Worm (Caenorhabditis elegans): ENCODE results near the gene rnh-2.

rnh-2 gene

DNA sequence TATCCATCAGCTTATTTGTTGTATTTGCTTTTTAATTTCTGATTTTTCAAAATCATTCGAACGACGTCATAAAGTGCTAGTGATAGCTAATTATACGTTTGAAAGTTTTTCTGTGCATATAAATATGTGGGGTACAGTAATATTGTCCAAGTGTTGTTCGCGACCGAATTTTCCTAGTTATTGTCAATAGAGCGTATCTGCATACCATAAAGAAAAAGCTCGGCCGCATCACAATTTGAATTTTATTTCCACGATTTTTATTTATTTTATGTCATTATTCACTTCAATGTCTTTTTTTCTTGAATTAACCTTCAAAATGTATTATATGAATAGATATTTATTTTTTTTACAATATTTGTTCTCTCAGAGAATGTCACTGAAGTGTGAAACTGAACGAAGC lies at the start of gene rnh-2:
Gene rnh-2, plus strand, starts transcription at position 368 of the 400 bp plus-strand sequence.
- TF ChIP-seq cog-1 (tag; optimal IDR thresholded peaks at IDR 0.05) (peak; percentile 60), tab-1 (GFP tag; IDR thresholded peaks at IDR 0.05) (no peak), ref-1 (GFP tag; conservative IDR thresholded peaks at IDR 0.05) (no peak), flt-1 (GFP tag; IDR thresholded peaks at IDR 0.05) (0 out of 2 replicates have a peak, but pooled peaks have one; percentile 54), klf-2 (GFP tag; conservative IDR thresholded peaks at IDR 0.05) (no peak), med-1 (GFP tag; optimal IDR thresholded peaks at IDR 0.05; ENCODE audit: insufficient read depth) (no peak), T22C8.4 (GFP tag; IDR thresholded peaks at IDR 0.05) (no peak), ztf-29 (GFP tag; IDR thresholded peaks at IDR 0.05) (no peak), ztf-23 (GFP tag; IDR thresholded peaks at IDR 0.05) (peak; percentile 68)

DNA sequence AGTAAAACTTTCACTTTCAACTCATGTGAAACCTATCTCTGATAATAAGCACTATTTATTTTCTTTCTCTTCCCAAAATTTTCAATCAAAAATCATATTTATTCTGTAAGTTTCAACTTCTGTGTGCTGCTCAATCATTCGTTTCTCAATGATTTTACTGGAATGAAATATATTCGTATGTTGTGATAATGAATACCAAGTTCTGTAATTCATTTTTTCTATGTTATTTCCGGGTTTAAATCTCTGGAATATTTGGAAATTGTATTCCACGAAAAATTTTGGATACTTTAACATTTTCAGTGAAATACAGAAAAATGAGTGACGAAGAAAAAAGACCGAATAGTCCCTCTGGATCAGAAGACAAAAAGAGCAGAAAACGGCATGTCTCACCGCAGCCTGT lies 49.1 kb upstream of the rnh-2 start, which contains the start of gene M05D6.2:
Gene M05D6.2, plus strand, starts transcription at position 301 of the 400 bp plus-strand sequence.
- TF ChIP-seq klf-2 (GFP tag; conservative IDR thresholded peaks at IDR 0.05) (no peak), tab-1 (GFP tag; IDR thresholded peaks at IDR 0.05) (no peak), med-1 (GFP tag; optimal IDR thresholded peaks at IDR 0.05; ENCODE audit: insufficient read depth) (no peak), ref-1 (GFP tag; conservative IDR thresholded peaks at IDR 0.05) (no peak), flt-1 (GFP tag; IDR thresholded peaks at IDR 0.05) (no peak), T22C8.4 (GFP tag; IDR thresholded peaks at IDR 0.05) (no peak), ztf-23 (GFP tag; IDR thresholded peaks at IDR 0.05) (no peak), ztf-29 (GFP tag; IDR thresholded peaks at IDR 0.05) (no peak), cog-1 (tag; optimal IDR thresholded peaks at IDR 0.05) (no peak)

DNA sequence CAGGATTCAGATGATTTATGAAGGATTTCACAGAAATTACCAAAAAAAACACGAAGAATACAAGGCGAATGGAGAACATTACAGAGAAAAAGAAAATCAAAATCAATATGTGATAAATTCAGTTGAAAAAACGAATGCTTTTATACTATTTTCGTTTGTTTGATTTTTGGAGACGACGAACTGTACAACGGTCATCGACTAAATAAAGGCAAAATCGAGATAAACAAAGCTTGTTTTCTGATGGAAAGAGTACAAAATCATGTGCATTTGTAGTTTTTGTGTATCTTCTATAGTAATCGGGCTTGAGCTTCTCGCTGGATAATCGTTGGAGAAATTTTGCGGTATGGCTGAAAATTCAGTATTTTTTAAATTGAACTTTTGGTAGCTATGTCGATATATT lies 45.8 kb upstream of the rnh-2 start, which contains the start of gene M05D6.8:
Gene M05D6.8, minus strand, starts transcription at position 101 of the 400 bp plus-strand sequence.
- no peak for TF ChIP-seq klf-2 (GFP tag; conservative IDR thresholded peaks at IDR 0.05)
- TF ChIP-seq flt-1 (GFP tag; IDR thresholded peaks at IDR 0.05): no peak
- no peak for TF ChIP-seq tab-1 (GFP tag; IDR thresholded peaks at IDR 0.05)
- no peak for TF ChIP-seq ref-1 (GFP tag; conservative IDR thresholded peaks at IDR 0.05)
- no peak for TF ChIP-seq ztf-29 (GFP tag; IDR thresholded peaks at IDR 0.05)
- no peak for TF ChIP-seq med-1 (GFP tag; optimal IDR thresholded peaks at IDR 0.05; ENCODE audit: insufficient read depth)
- no peak for TF ChIP-seq cog-1 (tag; optimal IDR thresholded peaks at IDR 0.05)
- no peak for TF ChIP-seq ztf-23 (GFP tag; IDR thresholded peaks at IDR 0.05)
- TF ChIP-seq T22C8.4 (GFP tag; IDR thresholded peaks at IDR 0.05): no peak

DNA sequence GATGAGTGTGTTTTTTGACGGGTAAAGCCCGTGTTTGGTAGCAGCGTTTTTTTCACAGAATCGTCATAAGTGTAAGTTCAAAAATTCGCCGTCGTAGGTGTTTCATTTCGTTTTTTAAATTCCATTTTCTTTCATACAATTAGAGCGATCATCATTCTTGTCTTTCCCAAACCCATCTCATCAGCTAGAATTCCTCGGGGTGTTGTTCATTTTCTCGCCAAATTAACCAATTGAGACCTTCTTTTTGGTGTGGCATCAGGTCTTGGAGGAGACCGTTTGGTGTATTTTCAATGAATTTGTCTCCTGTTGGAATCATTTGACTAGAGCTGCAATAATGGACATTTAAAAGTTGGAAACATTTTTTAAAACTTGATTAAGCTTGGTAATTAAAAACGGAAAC lies 44.0 kb upstream of the rnh-2 start:
- TF ChIP-seq T22C8.4 (GFP tag; IDR thresholded peaks at IDR 0.05) (no peak), klf-2 (GFP tag; conservative IDR thresholded peaks at IDR 0.05) (no peak), med-1 (GFP tag; optimal IDR thresholded peaks at IDR 0.05; ENCODE audit: insufficient read depth) (no peak), flt-1 (GFP tag; IDR thresholded peaks at IDR 0.05) (no peak), ztf-29 (GFP tag; IDR thresholded peaks at IDR 0.05) (no peak), ztf-23 (GFP tag; IDR thresholded peaks at IDR 0.05) (no peak), ref-1 (GFP tag; conservative IDR thresholded peaks at IDR 0.05) (no peak)

DNA sequence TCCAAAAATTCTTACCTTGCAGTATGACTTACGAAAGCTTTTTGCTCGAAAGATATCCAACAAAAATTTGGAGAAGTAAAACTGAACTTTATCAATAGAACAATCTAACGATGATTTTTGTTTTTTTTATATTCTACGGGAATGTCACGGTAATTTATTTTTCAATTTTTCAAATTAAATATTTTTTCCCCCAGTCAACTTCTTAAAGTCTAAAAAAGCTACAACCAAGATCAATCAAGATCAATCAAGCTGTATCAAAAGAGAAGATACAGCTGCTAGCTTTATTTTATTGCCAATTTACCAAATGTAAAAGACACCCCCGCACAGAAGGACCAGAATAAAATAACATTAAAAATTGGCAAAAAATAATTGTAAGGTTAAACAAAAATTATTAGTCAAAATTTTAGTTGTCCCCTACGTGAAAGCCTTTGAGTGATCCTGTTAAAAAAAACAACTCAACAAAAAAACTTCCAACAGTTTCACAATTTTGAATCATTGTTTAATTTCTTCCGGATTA lies 41.6 kb upstream of the rnh-2 start, which contains the start of the genes M05D6.1 and M05D6.3:
Gene M05D6.1, minus strand, starts transcription at position 101 of the 517 bp plus-strand sequence.
Gene M05D6.3, plus strand, starts transcription at position 467 of the 517 bp plus-strand sequence.
- TF ChIP-seq ref-1 (GFP tag; conservative IDR thresholded peaks at IDR 0.05) (no peak), cog-1 (tag; optimal IDR thresholded peaks at IDR 0.05) (no peak), med-1 (GFP tag; optimal IDR thresholded peaks at IDR 0.05; ENCODE audit: insufficient read depth) (no peak), ztf-29 (GFP tag; IDR thresholded peaks at IDR 0.05) (no peak), klf-2 (GFP tag; conservative IDR thresholded peaks at IDR 0.05) (no peak), T22C8.4 (GFP tag; IDR thresholded peaks at IDR 0.05) (no peak), tab-1 (GFP tag; IDR thresholded peaks at IDR 0.05) (no peak), flt-1 (GFP tag; IDR thresholded peaks at IDR 0.05) (no peak), ztf-23 (GFP tag; IDR thresholded peaks at IDR 0.05) (no peak)

DNA sequence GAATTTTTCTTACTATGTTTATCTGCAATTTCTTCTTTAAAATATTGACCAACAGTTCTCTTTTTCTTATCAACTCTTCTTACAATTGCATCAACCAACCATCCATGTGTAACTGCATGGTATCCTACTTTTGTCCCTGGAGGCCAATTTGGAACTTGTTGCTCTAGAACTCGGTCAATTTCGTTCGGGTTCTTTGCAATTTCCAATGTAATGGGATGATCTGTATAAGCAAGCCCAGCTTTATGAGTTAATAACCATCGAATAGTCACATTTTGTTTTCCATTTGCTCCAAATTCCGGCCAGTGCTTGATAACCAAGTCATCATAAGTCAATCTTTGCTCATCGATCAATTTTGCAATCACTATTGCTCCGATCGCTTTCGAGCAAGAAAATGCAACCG lies 37.6 kb upstream of the rnh-2 start:
- TF ChIP-seq cog-1 (tag; optimal IDR thresholded peaks at IDR 0.05) (no peak), tab-1 (GFP tag; IDR thresholded peaks at IDR 0.05) (no peak), flt-1 (GFP tag; IDR thresholded peaks at IDR 0.05) (no peak), T22C8.4 (GFP tag; IDR thresholded peaks at IDR 0.05) (no peak), ztf-23 (GFP tag; IDR thresholded peaks at IDR 0.05) (no peak), klf-2 (GFP tag; conservative IDR thresholded peaks at IDR 0.05) (no peak), ref-1 (GFP tag; conservative IDR thresholded peaks at IDR 0.05) (no peak), ztf-29 (GFP tag; IDR thresholded peaks at IDR 0.05) (no peak)

DNA sequence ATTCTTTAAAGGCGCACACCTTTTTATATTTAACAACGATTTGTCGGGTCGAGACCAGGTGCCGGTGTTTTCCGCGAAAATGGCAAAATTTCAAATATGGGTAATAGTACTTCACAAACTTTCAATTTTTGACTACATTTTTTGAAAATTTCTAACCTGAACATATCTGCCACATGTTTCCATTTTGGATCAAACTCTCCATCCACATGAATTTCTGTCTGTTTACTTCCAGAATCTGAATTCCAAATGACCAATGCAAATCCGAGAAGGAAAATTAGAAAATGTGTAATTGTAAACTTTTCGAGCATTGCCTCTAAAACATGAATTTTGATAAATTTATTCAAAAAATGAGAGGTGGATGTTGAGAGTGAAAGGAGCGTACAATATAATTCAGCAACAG lies 36.8 kb upstream of the rnh-2 start, which contains the start of gene lact-4:
Gene lact-4, minus strand, starts transcription at position 313 of the 400 bp plus-strand sequence.
- TF ChIP-seq cog-1 (tag; optimal IDR thresholded peaks at IDR 0.05) (no peak), klf-2 (GFP tag; conservative IDR thresholded peaks at IDR 0.05) (no peak), ref-1 (GFP tag; conservative IDR thresholded peaks at IDR 0.05) (no peak), tab-1 (GFP tag; IDR thresholded peaks at IDR 0.05) (no peak), med-1 (GFP tag; optimal IDR thresholded peaks at IDR 0.05; ENCODE audit: insufficient read depth) (no peak), ztf-29 (GFP tag; IDR thresholded peaks at IDR 0.05) (no peak), T22C8.4 (GFP tag; IDR thresholded peaks at IDR 0.05) (no peak), flt-1 (GFP tag; IDR thresholded peaks at IDR 0.05) (no peak), ztf-23 (GFP tag; IDR thresholded peaks at IDR 0.05) (no peak)

DNA sequence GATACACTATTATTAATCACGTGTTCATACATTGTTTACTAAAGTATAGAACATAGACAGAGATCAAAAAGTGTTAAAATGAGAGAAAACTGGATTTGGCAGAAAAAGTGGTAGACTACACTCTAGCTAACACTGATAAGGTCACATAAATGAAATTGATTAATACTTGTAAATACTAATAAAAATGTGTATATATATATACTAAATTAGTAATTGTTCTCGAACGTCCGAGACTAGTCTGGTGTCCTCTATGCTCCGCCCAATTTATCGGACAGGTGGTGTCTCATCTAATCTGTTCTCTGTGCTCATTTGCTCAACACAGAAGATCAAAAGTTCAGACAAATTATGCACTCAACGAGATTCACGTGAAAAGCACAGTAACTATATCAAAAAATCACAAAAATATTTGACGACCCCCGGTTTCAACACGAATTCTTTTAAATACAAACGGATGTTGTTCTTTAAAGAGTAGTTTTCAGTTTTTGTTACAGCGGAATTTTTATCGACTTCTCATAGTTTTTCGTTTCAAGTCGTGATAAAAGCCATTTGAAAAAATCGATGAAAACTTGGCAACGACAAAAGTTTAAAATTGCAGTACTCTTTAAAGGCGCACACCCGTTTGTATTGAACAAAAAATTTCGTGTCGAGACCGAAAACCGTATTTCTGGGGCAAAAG lies 35.8 kb upstream of the rnh-2 start:
- TF ChIP-seq ztf-29 (GFP tag; IDR thresholded peaks at IDR 0.05) (no peak), T22C8.4 (GFP tag; IDR thresholded peaks at IDR 0.05) (no peak), flt-1 (GFP tag; IDR thresholded peaks at IDR 0.05) (no peak), ref-1 (GFP tag; conservative IDR thresholded peaks at IDR 0.05) (no peak), tab-1 (GFP tag; IDR thresholded peaks at IDR 0.05) (no peak), klf-2 (GFP tag; conservative IDR thresholded peaks at IDR 0.05) (no peak), ztf-23 (GFP tag; IDR thresholded peaks at IDR 0.05) (no peak), cog-1 (tag; optimal IDR thresholded peaks at IDR 0.05) (no peak)

DNA sequence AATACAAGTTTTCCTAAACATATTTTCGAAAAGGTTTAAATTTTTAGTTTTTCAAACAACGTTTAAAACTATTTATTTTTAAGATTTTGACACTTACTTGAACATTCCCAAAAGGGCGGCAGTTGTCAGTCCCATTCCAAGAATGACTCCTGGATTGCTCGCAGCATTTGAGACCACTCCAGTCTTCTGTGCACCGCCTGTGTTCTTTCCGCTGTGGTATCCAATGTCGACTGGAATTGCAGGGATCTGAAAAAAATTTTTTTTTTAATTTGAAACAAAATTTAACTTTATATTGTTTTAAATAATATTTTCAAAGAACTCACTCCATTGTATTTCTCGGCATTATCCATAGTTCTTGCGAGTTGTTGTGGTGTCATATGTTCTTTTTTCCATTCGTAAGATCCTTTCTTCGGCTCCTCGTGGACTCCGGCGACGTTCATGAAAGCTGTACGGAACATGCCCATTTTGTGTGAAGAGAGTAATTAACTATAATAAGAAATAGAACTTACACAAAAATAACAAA lies 35.2 kb upstream of the rnh-2 start, which contains the start of gene M05D6.5:
Gene M05D6.5, minus strand, starts transcription at position 473 of the 523 bp plus-strand sequence.
- TF ChIP-seq ref-1 (GFP tag; conservative IDR thresholded peaks at IDR 0.05) (no peak), cog-1 (tag; optimal IDR thresholded peaks at IDR 0.05) (no peak)
